Fruit fly (Drosophila melanogaster) whole organism, pupa: ENCODE measurements around the gene CG6791.

Source experiments
- CG10348 ChIP-seq: fragments of 200-800 bp; sonication (Bioruptor generic); IDR thresholded peaks from 2 replicates; pipeline ENCODE4 v1.3.6; 2022; ENCODE audit warnings: missing biosample characterization, missing genetic modification characterization
- CG12605 ChIP-seq: fragments of 200-800 bp; sonication (Bioruptor generic); IDR thresholded peaks from 2 replicates; pipeline ENCODE4 v1.3.6; 2022; ENCODE audit warnings: missing biosample characterization, missing genetic modification characterization
- CG13204 ChIP-seq: fragments of 200-800 bp; sonication (Bioruptor generic); optimal IDR thresholded peaks from 2 replicates; lab custom pipeline; 2018; ENCODE audit warnings: missing biosample characterization, mild to moderate bottlenecking, missing genetic modification characterization, moderate library complexity
- CG14655 ChIP-seq: fragments of 200-800 bp; sonication (Bioruptor generic); optimal IDR thresholded peaks from 3 replicates; lab custom pipeline; 2017; ENCODE audit warnings: mild to moderate bottlenecking, missing biosample characterization, missing genetic modification reagents, missing genetic modification characterization
- CG15710 ChIP-seq: fragments of 200-800 bp; sonication (Bioruptor generic); optimal IDR thresholded peaks from 2 replicates; lab custom pipeline; 2018; ENCODE audit warnings: missing biosample characterization, mild to moderate bottlenecking, missing genetic modification characterization, moderate library complexity
- CG17806 ChIP-seq: fragments of 200-800 bp; sonication (Bioruptor generic); optimal IDR thresholded peaks from 2 replicates; lab custom pipeline; 2018; ENCODE audit warnings: missing biosample characterization, mild to moderate bottlenecking, missing genetic modification characterization, moderate library complexity
- CG32121 ChIP-seq: fragments of 200-800 bp; sonication (Bioruptor generic); IDR thresholded peaks from 2 replicates; pipeline ENCODE4 v1.3.6; 2022; ENCODE audit warnings: missing biosample characterization, missing genetic modification characterization
- CG34367 ChIP-seq: fragments of 200-800 bp; sonication (Bioruptor generic); optimal IDR thresholded peaks from 2 replicates; lab custom pipeline; 2018; ENCODE audit warnings: missing biosample characterization, mild to moderate bottlenecking, missing genetic modification characterization
- CG4496 ChIP-seq: fragments of 200-800 bp; sonication (Bioruptor generic); IDR thresholded peaks from 3 replicates; pipeline ENCODE4 v1.3.6; 2022; ENCODE audit warnings: missing biosample characterization, missing genetic modification characterization
- CG8159 ChIP-seq: fragments of 200-800 bp; sonication (Bioruptor generic); optimal IDR thresholded peaks from 3 replicates; lab custom pipeline; 2018; ENCODE audit warnings: missing biosample characterization, mild to moderate bottlenecking, missing genetic modification characterization, moderate library complexity
- CG8301 ChIP-seq: fragments of 200-800 bp; sonication (Bioruptor generic); optimal IDR thresholded peaks from 2 replicates; lab custom pipeline; 2018; ENCODE audit warnings: missing biosample characterization, mild to moderate bottlenecking, missing genetic modification characterization
- CG9948 ChIP-seq: fragments of 200-800 bp; sonication (Bioruptor generic); optimal IDR thresholded peaks from 2 replicates; lab custom pipeline; 2018; ENCODE audit warnings: missing biosample characterization, mild to moderate bottlenecking, missing genetic modification characterization, moderate library complexity
- D1 ChIP-seq: fragments of 200-800 bp; sonication (Bioruptor generic); optimal IDR thresholded peaks from 2 replicates; lab custom pipeline; 2018; ENCODE audit warnings: missing biosample characterization, mild to moderate bottlenecking, missing genetic modification characterization, moderate library complexity
- EcR ChIP-seq: fragments of 200-800 bp; sonication (Bioruptor generic); optimal IDR thresholded peaks from 3 replicates; lab custom pipeline; 2019; ENCODE audit warnings: missing biosample characterization, missing genetic modification characterization, mild to moderate bottlenecking, moderate library complexity, missing genetic modification reagents
- Ets98B ChIP-seq: fragments of 200-800 bp; sonication (Bioruptor generic); IDR thresholded peaks from 2 replicates; pipeline ENCODE4 v1.3.6; 2022; ENCODE audit warnings: missing biosample characterization, missing genetic modification characterization
- Pif1A ChIP-seq: fragments of 200-800 bp; sonication (Bioruptor generic); optimal IDR thresholded peaks from 3 replicates; lab custom pipeline; 2016; ENCODE audit warnings: missing biosample characterization, missing genetic modification characterization
- Pif1B ChIP-seq: fragments of 200-800 bp; sonication (Bioruptor generic); optimal IDR thresholded peaks from 3 replicates; lab custom pipeline; 2016; ENCODE audit warnings: missing biosample characterization, missing genetic modification characterization
- Snoo ChIP-seq: fragments of 200-800 bp; sonication (Bioruptor generic); optimal IDR thresholded peaks from 3 replicates; lab custom pipeline; 2017; ENCODE audit warnings: missing biosample characterization, mild to moderate bottlenecking, missing genetic modification characterization, inconsistent platforms
- fd96Ca ChIP-seq: fragments of 200-800 bp; sonication (Bioruptor generic); IDR thresholded peaks from 3 replicates; pipeline ENCODE4 v1.3.6; 2022; ENCODE audit warnings: missing biosample characterization, missing genetic modification characterization
- gl ChIP-seq: fragments of 200-800 bp; sonication (Bioruptor generic); optimal IDR thresholded peaks from 2 replicates; lab custom pipeline; 2018; ENCODE audit warnings: missing biosample characterization, mild to moderate bottlenecking, missing genetic modification characterization
- rn ChIP-seq: fragments of 200-800 bp; sonication (Bioruptor generic); IDR thresholded peaks from 2 replicates; pipeline ENCODE4 v1.3.6; 2022; ENCODE audit warnings: missing biosample characterization, missing genetic modification characterization

The CG6791 gene

DNA sequence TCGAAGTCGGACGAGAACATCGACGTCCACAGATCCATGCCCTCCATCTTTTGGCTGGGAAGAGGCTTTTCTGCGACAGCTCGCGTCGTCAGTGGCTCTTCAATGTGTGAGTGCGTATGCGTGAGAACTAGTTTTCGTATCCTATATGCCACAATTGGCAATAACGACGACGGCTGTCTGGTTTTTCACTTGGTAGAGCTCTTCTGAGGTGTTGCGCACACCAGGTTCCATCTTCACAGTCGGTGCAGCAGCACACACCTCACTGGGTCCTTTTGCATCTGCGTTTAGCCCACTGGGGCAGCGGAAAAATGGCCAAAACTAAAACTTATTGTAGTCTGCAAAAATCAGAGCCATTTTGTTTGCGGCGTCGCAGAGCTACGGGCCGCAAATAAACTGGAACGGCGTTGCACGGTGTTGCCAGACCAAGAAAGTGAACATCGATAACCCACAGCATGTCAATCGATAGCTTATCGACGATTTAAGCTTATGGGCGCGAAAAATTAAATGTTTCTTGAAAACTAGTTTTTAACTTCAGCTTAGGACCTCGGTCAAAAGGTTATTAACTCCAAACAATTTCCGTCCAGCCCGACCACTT lies at the start of gene CG6791:
TSS of gene CG6791 (minus strand) at position 383 of the 595 bp plus-strand sequence.
- no peak for TF ChIP-seq Pif1B (GFP tag; lab: Kevin White, UChicago)
- TF ChIP-seq fd96Ca (GFP tag; lab: Robert Waterston, UW) = no peak
- TF ChIP-seq Snoo (tag; lab: Kevin White, UChicago) = no peak
- peak; percentile 32 for TF ChIP-seq EcR
- no peak for TF ChIP-seq CG32121 (GFP tag; lab: Robert Waterston, UW)
- TF ChIP-seq CG10348 (GFP tag; lab: Robert Waterston, UW) = no peak
- peak; percentile 13; the same call in 1 of the 2 replicates for TF ChIP-seq Ets98B (GFP tag; lab: Robert Waterston, UW)
- peak; percentile 62 for TF ChIP-seq CG9948 (tag; lab: Kevin White, UChicago)

DNA sequence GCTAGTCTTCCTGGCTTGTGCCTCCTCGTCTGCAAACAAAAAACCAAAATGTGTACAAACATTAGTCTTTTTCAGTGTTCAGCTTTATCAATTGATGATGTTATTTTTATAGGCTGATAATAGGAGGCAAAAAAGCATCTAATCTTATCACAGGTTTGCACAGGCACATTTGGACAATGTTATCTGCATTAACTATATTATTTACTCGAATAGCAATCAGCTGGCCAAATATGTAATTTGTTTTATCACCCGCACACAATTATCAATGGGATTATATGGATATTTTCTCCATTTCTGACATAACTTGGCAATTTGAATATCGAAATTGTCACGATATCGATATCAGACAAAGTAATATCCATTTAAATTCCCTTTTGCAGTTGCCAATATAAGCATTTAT lies 47.6 kb upstream of the CG6791 start:
- TF ChIP-seq D1 (tag; lab: Kevin White, UChicago) = no peak
- no peak for TF ChIP-seq Pif1A
- no peak for TF ChIP-seq Pif1B (GFP tag; lab: Kevin White, UChicago)
- no peak for TF ChIP-seq CG32121 (GFP tag; lab: Robert Waterston, UW)
- no peak for TF ChIP-seq gl (tag; lab: Kevin White, UChicago)
- TF ChIP-seq fd96Ca (GFP tag; lab: Robert Waterston, UW) = no peak
- TF ChIP-seq CG17806 = no peak
- TF ChIP-seq rn (GFP tag; lab: Robert Waterston, UW) = no peak
- TF ChIP-seq CG14655 (GFP tag; lab: Kevin White, UChicago) = no peak
- TF ChIP-seq CG13204 (GFP tag; lab: Kevin White, UChicago) = no peak
- no peak for TF ChIP-seq CG34367 (tag; lab: Kevin White, UChicago)
- no peak for TF ChIP-seq CG4496
- no peak for TF ChIP-seq Snoo (tag; lab: Kevin White, UChicago)

DNA sequence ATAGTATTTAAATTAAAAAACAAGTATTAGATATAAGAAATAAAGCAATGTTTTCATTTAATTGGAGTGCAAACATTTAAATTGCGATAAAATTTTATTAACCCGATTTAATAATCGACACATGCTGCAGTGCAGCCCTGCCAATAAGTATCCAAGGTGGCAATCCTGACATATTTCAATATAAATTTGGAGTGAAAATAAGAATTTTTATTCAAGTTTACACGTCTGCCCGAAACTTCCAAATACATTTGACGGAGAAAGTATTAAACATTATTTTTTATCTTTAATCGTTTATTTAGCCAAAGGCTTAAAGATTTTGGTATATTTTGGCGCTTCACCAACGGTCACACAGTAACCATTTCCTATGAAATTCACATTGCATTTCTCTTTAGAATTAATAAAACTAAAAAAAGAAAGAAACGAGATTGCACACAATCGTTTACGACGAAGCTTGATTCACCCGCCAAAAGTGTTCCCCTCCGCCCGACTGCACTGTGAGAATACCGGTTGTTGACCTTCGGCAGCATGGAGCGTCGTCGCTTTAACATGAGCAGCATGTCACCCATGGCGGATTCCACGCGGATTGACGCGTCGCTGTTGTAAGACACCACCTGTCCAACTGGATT lies 38.6 kb upstream of the CG6791 start, which contains the start of gene CG14712:
TSS of gene CG14712 (plus strand) at position 344 of the 626 bp plus-strand sequence.
- TF ChIP-seq EcR = peak; percentile 93
- TF ChIP-seq Snoo (tag; lab: Kevin White, UChicago) = no peak

DNA sequence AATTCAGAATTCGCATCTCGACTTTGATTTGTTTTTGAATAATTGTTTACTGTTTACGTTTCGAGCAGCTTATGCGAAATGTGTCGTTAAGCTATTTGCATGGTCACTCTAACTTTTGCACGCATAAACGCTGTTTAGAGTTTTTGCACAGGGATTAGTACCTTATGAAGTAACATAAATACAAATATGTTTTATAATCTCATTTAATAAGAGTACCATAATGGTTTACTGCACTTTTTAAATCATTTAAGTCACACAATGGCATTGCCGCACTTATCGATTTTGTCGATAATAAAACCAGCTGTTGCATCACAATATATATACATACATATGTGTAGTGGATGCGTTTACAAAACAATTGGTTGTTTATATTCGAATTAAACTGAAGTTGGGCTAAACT lies 36.6 kb upstream of the CG6791 start, which contains the start of the genes CG6813 and CG18764:
TSS of gene CG6813 (minus strand) at position 68 of the 400 bp plus-strand sequence.
TSS of gene CG18764 (plus strand) at position 319 of the 400 bp plus-strand sequence.
- TF ChIP-seq CG8159 (tag; lab: Kevin White, UChicago) = no peak
- TF ChIP-seq CG10348 (GFP tag; lab: Robert Waterston, UW) = no peak
- no peak for TF ChIP-seq CG15710 (tag; lab: Kevin White, UChicago)
- TF ChIP-seq CG17806 = no peak
- no peak for TF ChIP-seq Pif1B (GFP tag; lab: Kevin White, UChicago)
- TF ChIP-seq CG12605 (GFP tag; lab: Robert Waterston, UW) = no peak
- TF ChIP-seq rn (GFP tag; lab: Robert Waterston, UW) = no peak
- TF ChIP-seq Ets98B (GFP tag; lab: Robert Waterston, UW) = no peak
- no peak for TF ChIP-seq CG9948 (tag; lab: Kevin White, UChicago)
- no peak for TF ChIP-seq CG32121 (GFP tag; lab: Robert Waterston, UW)
- TF ChIP-seq Snoo (tag; lab: Kevin White, UChicago) = no peak
- no peak for TF ChIP-seq gl (tag; lab: Kevin White, UChicago)
- no peak for TF ChIP-seq CG4496
- no peak for TF ChIP-seq D1 (tag; lab: Kevin White, UChicago)

DNA sequence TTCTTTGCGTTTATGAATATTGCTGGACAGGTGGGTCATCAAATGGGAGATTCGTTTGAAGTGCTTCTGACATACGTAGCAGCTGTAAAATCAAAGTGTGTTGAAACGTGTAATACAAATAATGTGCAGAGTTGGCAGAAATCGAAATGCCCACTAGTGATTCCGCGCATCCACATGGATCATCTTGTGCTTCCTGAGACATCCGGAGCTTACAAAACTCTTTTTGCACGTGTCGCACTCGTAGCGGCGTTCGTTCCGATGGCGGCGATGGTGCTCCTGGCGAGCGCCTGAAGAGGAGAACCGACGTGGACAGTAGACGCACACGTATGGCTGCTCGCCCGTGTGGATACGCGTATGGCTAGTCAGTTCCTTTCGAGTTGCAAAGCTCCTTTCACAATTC lies 35.6 kb upstream of the CG6791 start, which contains the start of gene Zaf1:
TSS of gene Zaf1 (minus strand) at position 101 of the 400 bp plus-strand sequence.
- no peak for TF ChIP-seq CG13204 (GFP tag; lab: Kevin White, UChicago)
- TF ChIP-seq gl (tag; lab: Kevin White, UChicago) = no peak
- no peak for TF ChIP-seq Pif1B (GFP tag; lab: Kevin White, UChicago)
- no peak for TF ChIP-seq CG10348 (GFP tag; lab: Robert Waterston, UW)
- no peak for TF ChIP-seq EcR
- no peak for TF ChIP-seq Ets98B (GFP tag; lab: Robert Waterston, UW)
- TF ChIP-seq fd96Ca (GFP tag; lab: Robert Waterston, UW) = no peak
- TF ChIP-seq CG4496 = no peak
- no peak for TF ChIP-seq CG8301 (tag; lab: Kevin White, UChicago)

DNA sequence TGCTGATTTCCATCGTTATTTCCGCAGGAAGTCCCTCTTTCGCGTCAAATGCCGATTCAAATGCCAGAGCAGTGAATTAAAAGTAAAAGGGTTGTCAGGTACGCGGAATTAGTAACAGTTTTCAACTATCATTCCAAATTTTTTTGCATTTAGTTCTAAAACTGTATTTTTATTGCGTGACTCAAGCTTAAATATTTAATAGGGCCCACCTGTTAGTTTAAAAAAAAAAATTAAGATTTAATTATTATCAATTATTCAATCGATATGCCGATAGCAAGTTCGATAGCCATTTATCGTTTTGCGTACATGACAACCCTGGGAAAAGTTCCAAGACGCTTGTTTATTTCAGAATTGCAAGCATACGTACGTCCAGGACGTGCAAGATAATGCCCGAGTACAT lies 33.1 kb upstream of the CG6791 start, which contains the start of gene CG14711:
TSS of gene CG14711 (plus strand) at position 315 of the 400 bp plus-strand sequence.
- no peak for TF ChIP-seq Pif1A
- no peak for TF ChIP-seq CG13204 (GFP tag; lab: Kevin White, UChicago)
- TF ChIP-seq CG9948 (tag; lab: Kevin White, UChicago) = peak; percentile 58
- TF ChIP-seq CG10348 (GFP tag; lab: Robert Waterston, UW) = no peak
- TF ChIP-seq D1 (tag; lab: Kevin White, UChicago) = no peak
- TF ChIP-seq Ets98B (GFP tag; lab: Robert Waterston, UW) = peak; percentile 77
- peak; percentile 78 for TF ChIP-seq CG32121 (GFP tag; lab: Robert Waterston, UW)
- peak; percentile 70 for TF ChIP-seq CG17806
- TF ChIP-seq CG8301 (tag; lab: Kevin White, UChicago) = no peak
- no peak for TF ChIP-seq CG12605 (GFP tag; lab: Robert Waterston, UW)
- TF ChIP-seq gl (tag; lab: Kevin White, UChicago) = peak; percentile 31
- TF ChIP-seq rn (GFP tag; lab: Robert Waterston, UW) = peak; percentile 36
- no peak for TF ChIP-seq Pif1B (GFP tag; lab: Kevin White, UChicago)
- TF ChIP-seq Snoo (tag; lab: Kevin White, UChicago) = peak; percentile 70
- no peak for TF ChIP-seq EcR
- peak; percentile 79; the same call in 2 of the 3 replicates for TF ChIP-seq CG4496
- TF ChIP-seq CG8159 (tag; lab: Kevin White, UChicago) = no peak
- TF ChIP-seq fd96Ca (GFP tag; lab: Robert Waterston, UW) = no peak
- no peak for TF ChIP-seq CG14655 (GFP tag; lab: Kevin White, UChicago)
- peak; percentile 61 for TF ChIP-seq CG34367 (tag; lab: Kevin White, UChicago)
- TF ChIP-seq CG15710 (tag; lab: Kevin White, UChicago) = peak; percentile 75
